Worm (Caenorhabditis elegans) whole organism, L1 larva: ENCODE results near the gene mlc-7.
A peak's percentile ranks its signal among the peaks of the same experiment; 100 is the strongest.

Experiments used
- C04F5.9 ChIP-seq: sonication (generic microtip); optimal IDR thresholded peaks from 2 replicates; lab custom pipeline; 2016; ENCODE audit warnings: missing genetic modification characterization, missing compliant biosample characterization
- aha-1 ChIP-seq: fragments of 150-350 bp; optimal IDR thresholded peaks from 2 replicates; lab custom pipeline; 2014; ENCODE audit warnings: missing biosample characterization, missing genetic modification characterization
- aly-2 ChIP-seq: fragments of 150-350 bp; optimal IDR thresholded peaks from 2 replicates; lab custom pipeline; 2014; ENCODE audit warnings: missing biosample characterization, missing genetic modification characterization
- ama-1 ChIP-seq: fragments of 150-350 bp; optimal IDR thresholded peaks from 2 replicates; lab custom pipeline; 2014
- blmp-1 ChIP-seq: fragments of 150-350 bp; optimal IDR thresholded peaks from 2 replicates; lab custom pipeline; 2014; ENCODE audit warnings: missing biosample characterization, missing genetic modification characterization
- dpl-1 ChIP-seq, 3 experiments: fragments of 150-350 bp in 2 of 3; sonication (generic microtip) in 1 of 3; optimal IDR thresholded peaks; 2 replicates each; lab custom pipeline; 2014 to 2017; ENCODE audit warnings: missing biosample characterization in 3 of 3, missing genetic modification characterization in 3 of 3, missing genetic modification reagents in 3 of 3
- efl-1 ChIP-seq, 4 experiments: fragments of 150-350 bp; optimal IDR thresholded peaks in 3 of 4; peaks in 1 of 4; 1 replicate in 1 of 4; 2 replicates in 3 of 4; lab custom pipeline; 2014; ENCODE audit warnings: missing biosample characterization in 2 of 4, missing genetic modification characterization in 2 of 4, missing genetic modification reagents in 2 of 4
- egl-27 ChIP-seq, 2 experiments: fragments of 150-350 bp in 1 of 2; sonication (generic microtip); optimal IDR thresholded peaks; 3 replicates each; lab custom pipeline; 2017 to 2018; ENCODE audit warnings: missing biosample characterization in 2 of 2, missing genetic modification characterization in 2 of 2, missing genetic modification reagents in 2 of 2
- elt-2 ChIP-seq: sonication (generic microtip); optimal IDR thresholded peaks from 2 replicates; lab custom pipeline; 2016; ENCODE audit warnings: missing genetic modification characterization, mild to moderate bottlenecking, inconsistent platforms, missing compliant biosample characterization, missing genetic modification reagents
- elt-3 ChIP-seq, 6 experiments: fragments of 150-350 bp in 1 of 6; sonication (generic microtip); optimal IDR thresholded peaks; 2 replicates each; lab custom pipeline; 2017 to 2018; ENCODE audit warnings: missing biosample characterization in 6 of 6, missing genetic modification characterization in 6 of 6, inconsistent platforms in 1 of 6
- ets-5 ChIP-seq: fragments of 200-800 bp; sonication (Bioruptor generic); IDR thresholded peaks from 2 replicates; pipeline ENCODE4 v1.3.6; 2022; ENCODE audit warnings: missing genetic modification characterization, missing compliant biosample characterization
- fkh-4 ChIP-seq: sonication (generic microtip); optimal IDR thresholded peaks from 2 replicates; lab custom pipeline; 2016; ENCODE audit warnings: missing compliant biosample characterization, missing genetic modification characterization, borderline replicate concordance
- irx-1 ChIP-seq: sonication (generic microtip); optimal IDR thresholded peaks from 2 replicates; lab custom pipeline; 2016; ENCODE audit warnings: missing genetic modification characterization, missing compliant biosample characterization
- lin-13 ChIP-seq: fragments of 150-350 bp; optimal IDR thresholded peaks from 2 replicates; lab custom pipeline; 2014; ENCODE audit warnings: missing biosample characterization, missing genetic modification reagents, missing genetic modification characterization
- lin-14 ChIP-seq: fragments of 200-800 bp; sonication (Bioruptor generic); optimal IDR thresholded peaks from 2 replicates; lab custom pipeline; 2018; ENCODE audit warnings: mild to moderate bottlenecking, missing genetic modification characterization, moderate library complexity, missing compliant biosample characterization
- lin-35 ChIP-seq, 2 experiments: fragments of 150-350 bp; optimal IDR thresholded peaks; 2 replicates each; lab custom pipeline; 2014; ENCODE audit warnings: missing biosample characterization in 2 of 2, missing genetic modification characterization in 2 of 2, missing genetic modification reagents in 2 of 2
- lir-3 ChIP-seq: sonication (generic microtip); optimal IDR thresholded peaks from 2 replicates; lab custom pipeline; 2016; ENCODE audit warnings: mild to moderate bottlenecking, missing genetic modification characterization, moderate library complexity, missing compliant biosample characterization; ENCODE audit not compliant: poor library complexity
- lsy-2 ChIP-seq, 2 experiments: fragments of 150-350 bp; optimal IDR thresholded peaks; 2 replicates each; lab custom pipeline; 2014; ENCODE audit warnings: missing biosample characterization in 2 of 2, missing genetic modification characterization in 2 of 2
- mdl-1 ChIP-seq, 2 experiments: fragments of 150-350 bp; optimal IDR thresholded peaks; 2 replicates each; lab custom pipeline; 2014 to 2017; ENCODE audit warnings: missing biosample characterization in 2 of 2, missing genetic modification characterization in 2 of 2, inconsistent platforms in 1 of 2
- nhr-11 ChIP-seq: fragments of 150-350 bp; optimal IDR thresholded peaks from 2 replicates; lab custom pipeline; 2014; ENCODE audit warnings: missing biosample characterization, missing genetic modification characterization
- nhr-20 ChIP-seq: sonication (generic microtip); optimal IDR thresholded peaks from 2 replicates; lab custom pipeline; 2016; ENCODE audit warnings: mild to moderate bottlenecking, missing genetic modification characterization, missing compliant biosample characterization
- nhr-47 ChIP-seq: sonication (generic microtip); optimal IDR thresholded peaks from 2 replicates; lab custom pipeline; 2016; ENCODE audit warnings: mild to moderate bottlenecking, missing genetic modification characterization, moderate library complexity, missing compliant biosample characterization
- nhr-71 ChIP-seq: sonication (generic microtip); optimal IDR thresholded peaks from 2 replicates; lab custom pipeline; 2016; ENCODE audit warnings: mild to moderate bottlenecking, missing genetic modification characterization, moderate library complexity, missing compliant biosample characterization
- nhr-76 ChIP-seq: sonication (generic microtip); optimal IDR thresholded peaks from 2 replicates; lab custom pipeline; 2017; ENCODE audit warnings: missing biosample characterization, missing genetic modification characterization
- nhr-84 ChIP-seq: sonication (generic microtip); optimal IDR thresholded peaks from 2 replicates; lab custom pipeline; 2017; ENCODE audit warnings: missing biosample characterization, missing genetic modification characterization
- nhr-85 ChIP-seq: sonication (generic microtip); peaks from one replicate; lab custom pipeline; 2016; ENCODE audit warnings: missing genetic modification characterization, inconsistent platforms, missing compliant biosample characterization
- nhr-90 ChIP-seq: sonication (generic microtip); optimal IDR thresholded peaks from 2 replicates; lab custom pipeline; 2016; ENCODE audit warnings: mild to moderate bottlenecking, missing genetic modification characterization, missing compliant biosample characterization; ENCODE audit not compliant: poor library complexity
- pqm-1 ChIP-seq: sonication (generic microtip); optimal IDR thresholded peaks from 3 replicates; lab custom pipeline; 2017; ENCODE audit warnings: missing biosample characterization, missing genetic modification characterization
- rnt-1 ChIP-seq: sonication (generic microtip); optimal IDR thresholded peaks from 2 replicates; lab custom pipeline; 2016; ENCODE audit warnings: mild to moderate bottlenecking, missing genetic modification characterization, moderate library complexity, missing compliant biosample characterization
- snpc-4 ChIP-seq: fragments of 150-350 bp; optimal IDR thresholded peaks from 2 replicates; lab custom pipeline; 2014; ENCODE audit warnings: missing biosample characterization, missing genetic modification characterization
- snu-23 ChIP-seq: sonication (generic microtip); optimal IDR thresholded peaks from 2 replicates; lab custom pipeline; 2016; ENCODE audit warnings: missing genetic modification characterization, missing compliant biosample characterization
- tbx-2 ChIP-seq: sonication (generic microtip); optimal IDR thresholded peaks from 2 replicates; lab custom pipeline; 2016; ENCODE audit warnings: missing genetic modification characterization, missing compliant biosample characterization
- unc-30 ChIP-seq: sonication (generic microtip); optimal IDR thresholded peaks from 2 replicates; lab custom pipeline; 2017; ENCODE audit warnings: missing biosample characterization, missing genetic modification characterization
- vab-15 ChIP-seq: sonication (generic microtip); optimal IDR thresholded peaks from 2 replicates; lab custom pipeline; 2017; ENCODE audit warnings: missing genotype, mild to moderate bottlenecking, missing genetic modification characterization, missing compliant biosample characterization

The mlc-7 gene

DNA sequence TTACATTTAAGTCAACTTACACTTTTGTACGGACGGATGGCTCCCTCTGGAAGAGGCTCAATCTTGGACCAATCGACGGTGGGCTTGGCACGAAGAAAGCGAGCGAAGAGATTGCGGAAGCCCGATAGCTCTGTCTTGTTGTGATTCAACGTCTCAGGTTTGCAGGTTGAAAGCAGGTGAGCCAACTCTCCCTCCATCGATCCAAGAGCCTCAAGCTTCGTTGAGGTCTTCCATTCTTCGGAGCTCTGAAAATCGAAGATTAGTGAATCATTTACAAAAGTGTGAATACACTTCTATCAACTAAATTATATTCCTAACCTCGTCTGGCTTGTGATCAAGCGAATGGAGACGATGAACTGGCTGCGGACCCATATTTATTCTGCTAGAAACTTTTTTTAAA, 14.5 kb downstream of the mlc-7 start:
- TF ChIP-seq nhr-76 (tag; lab: Kevin White, UChicago) (no peak), mdl-1 (tag; optimal IDR thresholded peaks at IDR 0.05; lab: Kevin White, UChicago) (no peak), pqm-1 (tag; lab: Kevin White, UChicago) (no peak), unc-30 (tag; lab: Kevin White, UChicago) (no peak), ama-1 (lab: Kevin White, UChicago) (no peak), snpc-4 (tag; lab: Kevin White, UChicago) (no peak), aly-2 (tag; lab: Kevin White, UChicago) (no peak), vab-15 (tag; lab: Kevin White, UChicago) (no peak), nhr-11 (tag; lab: Kevin White, UChicago) (no peak), lir-3 (tag; lab: Kevin White, UChicago) (no peak), lin-14 (GFP tag; lab: Kevin White, UChicago) (no peak)

DNA sequence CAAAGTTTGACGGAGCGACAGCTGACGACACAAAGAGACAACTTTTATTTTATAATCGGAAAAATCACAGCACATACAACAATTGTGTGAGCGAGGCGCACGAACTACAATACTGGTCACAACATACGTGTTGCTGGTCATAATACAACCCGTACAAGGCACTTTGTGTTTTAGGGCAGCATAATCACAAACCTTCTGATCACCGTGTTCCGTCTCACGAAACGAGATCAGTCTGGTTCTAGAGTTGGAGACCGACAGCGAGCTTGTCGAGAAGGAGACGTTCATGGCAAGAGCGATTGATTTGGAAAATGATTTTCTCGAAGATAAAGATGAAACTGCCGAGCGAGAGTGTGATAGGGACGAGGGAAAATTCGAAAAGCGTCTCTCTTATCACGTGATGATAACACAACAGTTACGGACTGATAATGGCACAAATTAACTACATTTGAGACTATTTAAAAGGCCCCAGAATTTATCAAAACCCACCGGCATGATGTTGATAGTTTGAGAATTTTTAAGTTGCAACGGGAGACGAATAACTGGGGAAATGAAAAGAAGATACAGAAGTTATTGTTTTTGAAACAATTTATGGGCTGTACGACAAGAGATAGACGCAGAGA, 15.6 kb downstream of the mlc-7 start:
- TF ChIP-seq egl-27 (tag; optimal IDR thresholded peaks at IDR 0.05; lab: Kevin White, UChicago) = no peak
- TF ChIP-seq efl-1 (optimal IDR thresholded peaks at IDR 0.05; lab: Kevin White, UChicago) = peak in 1 of 2 experiments; percentile 8
- peak in 1 of 2 experiments; percentile 92 for TF ChIP-seq efl-1 (GFP tag; optimal IDR thresholded peaks at IDR 0.05 in 1 of 2; lab: Kevin White, UChicago)
- peak; percentile 44 for TF ChIP-seq nhr-20 (tag; lab: Kevin White, UChicago)
- TF ChIP-seq mdl-1 (tag; optimal IDR thresholded peaks at IDR 0.05; lab: Kevin White, UChicago) = peak in 1 of 2 experiments; percentile 30
- peak in 3 of 6 experiments; percentile 52 to 70 (median 67) for TF ChIP-seq elt-3 (tag; optimal IDR thresholded peaks at IDR 0.05; lab: Kevin White, UChicago)
- peak; percentile 25 for TF ChIP-seq lin-14 (GFP tag; lab: Kevin White, UChicago)
- peak; percentile 39 for TF ChIP-seq lin-13
- peak in 1 of 3 experiments; percentile 14 for TF ChIP-seq dpl-1 (GFP tag; optimal IDR thresholded peaks at IDR 0.05; lab: Kevin White, UChicago)
- peak; percentile 53 for TF ChIP-seq nhr-90 (tag; lab: Kevin White, UChicago)
- TF ChIP-seq irx-1 = no peak
- no peak for TF ChIP-seq nhr-84
- TF ChIP-seq lin-35 (GFP tag; optimal IDR thresholded peaks at IDR 0.05; lab: Kevin White, UChicago) = peak in 1 of 2 experiments; percentile 60
- peak; percentile 38 for TF ChIP-seq nhr-85
- TF ChIP-seq rnt-1 (tag; lab: Kevin White, UChicago) = peak; percentile 13
- peak; percentile 65 for TF ChIP-seq blmp-1 (tag; lab: Kevin White, UChicago)
- TF ChIP-seq snpc-4 (tag; lab: Kevin White, UChicago) = no peak
- peak; percentile 83 for TF ChIP-seq elt-2 (tag; lab: Kevin White, UChicago)
- peak; percentile 20 for TF ChIP-seq snu-23 (GFP tag; lab: Kevin White, UChicago)
- TF ChIP-seq nhr-71 (tag; lab: Kevin White, UChicago) = peak; percentile 44

DNA sequence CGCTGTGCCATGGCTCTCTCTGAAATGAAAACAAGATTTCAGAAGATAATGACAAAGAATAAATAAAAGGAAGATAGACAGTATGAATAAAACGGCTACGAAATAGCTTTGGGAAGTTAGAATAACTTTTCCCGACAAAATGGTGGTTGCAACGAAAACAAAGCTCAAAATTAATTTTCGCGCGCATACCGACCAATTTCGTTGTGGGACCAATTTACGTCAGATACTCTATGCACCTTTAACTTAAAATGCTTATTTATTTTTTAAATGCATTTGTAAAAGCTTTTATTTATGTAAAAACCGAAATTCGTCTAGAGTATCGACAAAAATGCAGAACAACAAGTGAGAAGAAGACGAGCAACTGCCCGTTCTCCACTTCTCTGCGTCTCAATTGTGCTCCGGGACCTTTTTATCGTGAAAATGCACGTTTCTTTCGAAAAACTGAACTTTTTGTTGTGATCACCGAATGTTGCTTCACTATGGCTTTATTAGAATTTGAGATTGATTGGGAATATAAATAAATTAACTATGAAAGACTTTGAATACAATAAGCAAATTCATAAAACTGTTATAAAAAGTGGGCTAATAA, 16.9 kb downstream of the mlc-7 start, which contains the start of gene rml-1:
Gene rml-1 (minus strand): TSS at position 19 of the 589 bp plus-strand sequence.
- TF ChIP-seq lsy-2 (tag; optimal IDR thresholded peaks at IDR 0.05; lab: Kevin White, UChicago) (no peak), tbx-2 (tag; lab: Kevin White, UChicago) (no peak), blmp-1 (tag; lab: Kevin White, UChicago) (no peak), lin-14 (GFP tag; lab: Kevin White, UChicago) (peak; percentile 26), snu-23 (GFP tag; lab: Kevin White, UChicago) (no peak), aly-2 (tag; lab: Kevin White, UChicago) (no peak), ets-5 (GFP tag; lab: Robert Waterston, UW) (no peak), C04F5.9 (tag; lab: Kevin White, UChicago) (no peak), fkh-4 (no peak), lin-35 (GFP tag; optimal IDR thresholded peaks at IDR 0.05; lab: Kevin White, UChicago) (peak in 1 of 2 experiments; percentile 20), dpl-1 (GFP tag; optimal IDR thresholded peaks at IDR 0.05; lab: Kevin White, UChicago) (peak in 2 of 3 experiments; percentile 0 to 58), aha-1 (no peak), efl-1 (optimal IDR thresholded peaks at IDR 0.05; lab: Kevin White, UChicago) (peak; percentile 18 to 45), efl-1 (GFP tag; optimal IDR thresholded peaks at IDR 0.05 in 1 of 2; lab: Kevin White, UChicago) (peak in 1 of 2 experiments; percentile 54), nhr-47 (tag; lab: Kevin White, UChicago) (no peak)
